Fruit fly (Drosophila melanogaster) whole organism, embryonic: ENCODE measurements around the gene ND-39.
A peak's percentile ranks its signal among the peaks of the same experiment; 100 is the strongest.

Source experiments
- CG11247 ChIP-seq: fragments of 200-800 bp; sonication (Bioruptor generic); IDR thresholded peaks from 2 replicates; pipeline ENCODE4 v1.3.6; 2022; ENCODE audit warnings: missing biosample characterization, missing genetic modification characterization
- CG11398 ChIP-seq: fragments of 200-800 bp; sonication (Bioruptor generic); optimal IDR thresholded peaks from 2 replicates; lab custom pipeline; 2016; ENCODE audit warnings: missing biosample characterization, missing genetic modification characterization
- CG11723 ChIP-seq: fragments of 200-800 bp; sonication (Bioruptor generic); optimal IDR thresholded peaks from 2 replicates; lab custom pipeline; 2017; ENCODE audit warnings: missing biosample characterization, mild to moderate bottlenecking, missing genetic modification characterization
- CG12219 ChIP-seq: fragments of 200-800 bp; sonication (Bioruptor generic); optimal IDR thresholded peaks from 3 replicates; lab custom pipeline; 2018; ENCODE audit warnings: missing biosample characterization, mild to moderate bottlenecking, missing genetic modification characterization
- CG13287 ChIP-seq: fragments of 200-800 bp; sonication (Bioruptor generic); IDR thresholded peaks from 2 replicates; pipeline ENCODE4 v1.3.6; 2022; ENCODE audit warnings: missing biosample characterization, missing genetic modification characterization; ENCODE audit not compliant: partially characterized antibody
- CG1647 ChIP-seq: fragments of 200-800 bp; sonication (Bioruptor generic); optimal IDR thresholded peaks from 3 replicates; lab custom pipeline; 2016; ENCODE audit warnings: missing biosample characterization, missing genetic modification characterization
- CG1832 ChIP-seq: fragments of 200-800 bp; sonication (Bioruptor generic); optimal IDR thresholded peaks from 2 replicates; lab custom pipeline; 2017; ENCODE audit warnings: missing biosample characterization, mild to moderate bottlenecking, missing genetic modification characterization, inconsistent platforms
- CG2678 ChIP-seq: fragments of 200-800 bp; sonication (Bioruptor generic); optimal IDR thresholded peaks from 3 replicates; lab custom pipeline; 2019; ENCODE audit warnings: missing biosample characterization, mild to moderate bottlenecking, missing genetic modification characterization, moderate library complexity
- CG2712 ChIP-seq: fragments of 200-800 bp; optimal IDR thresholded peaks from 3 replicates; lab custom pipeline; 2019; ENCODE audit warnings: missing biosample characterization, mild to moderate bottlenecking, missing genetic modification characterization, moderate library complexity
- CG42726 ChIP-seq: fragments of 200-800 bp; sonication (Bioruptor generic); IDR thresholded peaks from 2 replicates; pipeline ENCODE4 v1.3.6; 2022; ENCODE audit warnings: missing biosample characterization, missing genetic modification characterization; ENCODE audit not compliant: partially characterized antibody
- CG4360 ChIP-seq: fragments of 200-800 bp; sonication (Bioruptor generic); IDR thresholded peaks from 2 replicates; pipeline ENCODE4 v1.3.6; 2022; ENCODE audit warnings: missing biosample characterization, missing genetic modification characterization
- CG4820 ChIP-seq: fragments of 200-800 bp; sonication (Bioruptor generic); optimal IDR thresholded peaks from 3 replicates; lab custom pipeline; 2016; ENCODE audit warnings: missing biosample characterization, missing genetic modification characterization
- CG6683 ChIP-seq: fragments of 200-800 bp; sonication (Bioruptor generic); optimal IDR thresholded peaks from 2 replicates; lab custom pipeline; 2017; ENCODE audit warnings: missing biosample characterization, mild to moderate bottlenecking, missing genetic modification characterization, missing genetic modification reagents
- CG7745 ChIP-seq: fragments of 200-800 bp; sonication (Bioruptor generic); optimal IDR thresholded peaks from 2 replicates; lab custom pipeline; 2018; ENCODE audit warnings: missing biosample characterization, mild to moderate bottlenecking, missing genetic modification characterization, moderate library complexity
- CG7786 ChIP-seq: fragments of 200-800 bp; sonication (Bioruptor generic); optimal IDR thresholded peaks from 2 replicates; lab custom pipeline; 2016; ENCODE audit warnings: missing biosample characterization, missing genetic modification characterization
- CG9215 ChIP-seq: fragments of 200-800 bp; sonication (Bioruptor generic); IDR thresholded peaks from 2 replicates; pipeline ENCODE4 v1.3.6; 2022; ENCODE audit warnings: missing biosample characterization, missing genetic modification characterization
- CG9932 ChIP-seq: fragments of 200-800 bp; sonication (Bioruptor generic); IDR thresholded peaks from 2 replicates; pipeline ENCODE4 v1.3.6; 2022; ENCODE audit warnings: missing biosample characterization, missing genetic modification characterization
- Doc2 ChIP-seq: fragments of 200-800 bp; sonication (Bioruptor generic); IDR thresholded peaks from 2 replicates; pipeline ENCODE4 v1.3.6; 2022; ENCODE audit warnings: missing biosample characterization, missing genetic modification characterization
- H15 ChIP-seq: fragments of 200-800 bp; sonication (Bioruptor generic); IDR thresholded peaks from 3 replicates; pipeline ENCODE4 v1.3.6; 2022; ENCODE audit warnings: missing biosample characterization, missing genetic modification characterization
- Hmx ChIP-seq: fragments of 200-800 bp; sonication (Bioruptor generic); optimal IDR thresholded peaks from 2 replicates; lab custom pipeline; 2016; ENCODE audit warnings: missing biosample characterization, missing genetic modification characterization
- Jarid2 ChIP-seq: fragments of 200-800 bp; sonication (Bioruptor generic); optimal IDR thresholded peaks from 3 replicates; lab custom pipeline; 2017; ENCODE audit warnings: mild to moderate bottlenecking, missing biosample characterization, missing genetic modification reagents, missing genetic modification characterization
- MTF-1 ChIP-seq: fragments of 200-800 bp; sonication (Bioruptor generic); optimal IDR thresholded peaks from 2 replicates; lab custom pipeline; 2018; ENCODE audit warnings: missing biosample characterization, mild to moderate bottlenecking, missing genetic modification characterization, borderline replicate concordance
- Meics ChIP-seq: fragments of 200-800 bp; sonication (Bioruptor generic); optimal IDR thresholded peaks from 2 replicates; lab custom pipeline; 2017; ENCODE audit warnings: missing biosample characterization, mild to moderate bottlenecking, missing genetic modification characterization
- Mrtf ChIP-seq: fragments of 200-800 bp; sonication (Bioruptor generic); IDR thresholded peaks from 3 replicates; pipeline ENCODE4 v1.3.6; 2022; ENCODE audit warnings: missing biosample characterization, missing genetic modification characterization
- Nf-YB ChIP-seq: fragments of 200-800 bp; sonication (Bioruptor generic); optimal IDR thresholded peaks from 3 replicates; lab custom pipeline; 2019; ENCODE audit warnings: missing biosample characterization, mild to moderate bottlenecking, missing genetic modification characterization, moderate library complexity
- Oli ChIP-seq: fragments of 200-800 bp; sonication (Bioruptor generic); optimal IDR thresholded peaks from 2 replicates; lab custom pipeline; 2018; ENCODE audit warnings: missing biosample characterization, mild to moderate bottlenecking, missing genetic modification characterization, moderate library complexity
- Opbp ChIP-seq: fragments of 200-800 bp; sonication (Bioruptor generic); IDR thresholded peaks from 3 replicates; pipeline ENCODE4 v1.3.6; 2022; ENCODE audit warnings: missing biosample characterization, missing genetic modification characterization; ENCODE audit not compliant: partially characterized antibody
- PHDP ChIP-seq: fragments of 200-800 bp; sonication (Bioruptor generic); optimal IDR thresholded peaks from 3 replicates; lab custom pipeline; 2018; ENCODE audit warnings: missing biosample characterization, mild to moderate bottlenecking, missing genetic modification characterization, moderate library complexity
- Spps ChIP-seq: fragments of 200-800 bp; sonication (Bioruptor generic); optimal IDR thresholded peaks from 2 replicates; lab custom pipeline; 2018; ENCODE audit warnings: missing biosample characterization, mild to moderate bottlenecking, missing genetic modification characterization
- Xbp1 ChIP-seq: fragments of 200-800 bp; sonication (Bioruptor generic); optimal IDR thresholded peaks from 3 replicates; lab custom pipeline; 2016; ENCODE audit warnings: missing biosample characterization, mild to moderate bottlenecking, missing genetic modification characterization
- cad ChIP-seq: fragments of >200 bp; optimal IDR thresholded peaks from 2 replicates; lab custom pipeline; 2017; ENCODE audit warnings: missing biosample characterization, missing genetic modification characterization
- ci ChIP-seq: fragments of 200-800 bp; sonication (Bioruptor generic); IDR thresholded peaks from 3 replicates; pipeline ENCODE4 v1.3.6; 2022; ENCODE audit warnings: missing biosample characterization, missing genetic modification characterization
- corto ChIP-seq: fragments of 200-800 bp; sonication (Bioruptor generic); optimal IDR thresholded peaks from 2 replicates; lab custom pipeline; 2016; ENCODE audit warnings: missing biosample characterization, mild to moderate bottlenecking, missing genetic modification characterization, moderate library complexity
- crc ChIP-seq: fragments of 200-800 bp; sonication (Bioruptor generic); optimal IDR thresholded peaks from 2 replicates; lab custom pipeline; 2016; ENCODE audit warnings: missing biosample characterization, missing genetic modification characterization
- croc ChIP-seq: fragments of 200-800 bp; sonication (Bioruptor generic); conservative IDR thresholded peaks from 3 replicates; pipeline ENCODE4 v1.3.6; 2022; ENCODE audit warnings: missing biosample characterization, missing genetic modification characterization
- cwo ChIP-seq: fragments of 200-800 bp; sonication (Bioruptor generic); optimal IDR thresholded peaks from 3 replicates; lab custom pipeline; 2017; ENCODE audit warnings: missing biosample characterization, missing genetic modification characterization, mild to moderate bottlenecking, moderate library complexity, missing genetic modification reagents
- ems ChIP-seq: fragments of 200-800 bp; sonication (Bioruptor generic); optimal IDR thresholded peaks from 3 replicates; lab custom pipeline; 2016; ENCODE audit warnings: missing biosample characterization, missing genetic modification characterization
- exex ChIP-seq: fragments of 200-800 bp; sonication (Bioruptor generic); optimal IDR thresholded peaks from 4 replicates; lab custom pipeline; 2018; ENCODE audit warnings: missing biosample characterization, mild to moderate bottlenecking, missing genetic modification characterization, moderate library complexity
- eyg ChIP-seq: fragments of 200-800 bp; sonication (Bioruptor generic); optimal IDR thresholded peaks from 3 replicates; lab custom pipeline; 2016; ENCODE audit warnings: missing biosample characterization, missing genetic modification characterization
- gfzf ChIP-seq: fragments of 200-800 bp; sonication (Bioruptor generic); optimal IDR thresholded peaks from 2 replicates; lab custom pipeline; 2016; ENCODE audit warnings: missing biosample characterization, mild to moderate bottlenecking, missing genetic modification characterization, moderate library complexity
- grau ChIP-seq: fragments of 200-800 bp; optimal IDR thresholded peaks from 3 replicates; lab custom pipeline; 2019; ENCODE audit warnings: missing biosample characterization, mild to moderate bottlenecking, missing genetic modification characterization, moderate library complexity
- kah ChIP-seq: fragments of 200-800 bp; sonication (Bioruptor generic); optimal IDR thresholded peaks from 2 replicates; lab custom pipeline; 2018; ENCODE audit warnings: missing biosample characterization, mild to moderate bottlenecking, missing genetic modification characterization
- lov ChIP-seq, 2 experiments: fragments of 200-800 bp in 1 of 2; fragments of >200 bp in 1 of 2; sonication (Bioruptor generic) in 1 of 2; IDR thresholded peaks in 1 of 2; optimal IDR thresholded peaks in 1 of 2; 2 replicates in 1 of 2; 3 replicates in 1 of 2; pipeline versions ENCODE4 v1.3.6 to Lab custom; 2017 to 2022; ENCODE audit warnings: missing biosample characterization in 1 of 2, missing genetic modification characterization in 1 of 2
- run ChIP-seq: fragments of 200-800 bp; sonication (Bioruptor generic); optimal IDR thresholded peaks from 3 replicates; lab custom pipeline; 2018; ENCODE audit warnings: missing biosample characterization, mild to moderate bottlenecking, missing genetic modification characterization
- sna ChIP-seq: fragments of 200-800 bp; sonication (Bioruptor generic); IDR thresholded peaks from 2 replicates; pipeline ENCODE4 v1.3.6; 2022; ENCODE audit warnings: missing biosample characterization, missing genetic modification characterization; ENCODE audit not compliant: partially characterized antibody
- twi ChIP-seq: fragments of 200-800 bp; optimal IDR thresholded peaks from 2 replicates; lab custom pipeline; 2019; ENCODE audit warnings: missing biosample characterization, mild to moderate bottlenecking, missing genetic modification characterization, moderate library complexity
- wdn ChIP-seq: fragments of 200-800 bp; sonication (Bioruptor generic); IDR thresholded peaks from 2 replicates; pipeline ENCODE4 v1.3.6; 2022; ENCODE audit warnings: missing biosample characterization, missing genetic modification characterization
- wor ChIP-seq: fragments of 200-800 bp; sonication (Bioruptor generic); IDR thresholded peaks from 2 replicates; pipeline ENCODE4 v1.3.6; 2022; ENCODE audit warnings: missing biosample characterization, missing genetic modification characterization

Gene ND-39

DNA sequence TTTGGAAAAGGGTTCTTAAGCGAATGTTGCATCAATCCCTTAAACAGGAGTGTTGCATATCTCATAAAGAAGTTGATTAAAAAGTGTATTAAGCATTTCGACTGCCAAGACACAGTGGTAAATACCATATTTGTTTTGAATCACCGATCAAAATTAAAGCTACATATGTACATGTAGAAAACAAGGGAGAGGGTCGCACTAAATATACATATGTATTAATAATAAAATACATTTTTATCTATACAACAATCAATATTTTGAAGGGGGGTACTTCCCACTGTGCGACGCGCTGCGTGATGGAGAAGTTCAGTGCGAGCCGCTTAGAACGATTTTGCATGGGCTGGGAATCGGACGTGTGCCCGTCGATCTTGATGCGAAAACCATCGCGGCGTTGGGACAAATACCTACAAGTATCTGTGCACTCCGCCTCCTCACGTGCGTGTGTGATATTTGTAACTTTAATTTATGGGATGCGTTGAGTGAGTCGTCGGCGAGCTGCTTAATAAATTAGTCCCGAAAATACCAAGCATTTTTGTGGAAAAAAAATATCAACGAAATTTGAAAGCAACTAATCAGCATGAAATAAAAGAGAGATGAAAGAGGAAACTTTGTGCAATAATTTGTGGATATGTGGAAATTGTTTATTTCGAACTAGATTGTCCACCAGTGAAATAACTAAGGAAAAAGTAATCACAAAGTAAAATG is 46.9 kb upstream of the ND-39 start (continued):
- TF ChIP-seq sna (GFP tag; lab: Robert Waterston, UW) (no peak), CG4820 (GFP tag; lab: Kevin White, UChicago) (peak; percentile 80), Opbp (GFP tag; lab: Robert Waterston, UW) (no peak), gfzf (GFP tag; lab: Kevin White, UChicago) (no peak), cwo (GFP tag; lab: Kevin White, UChicago) (peak; percentile 84), CG11723 (peak; percentile 54), CG12219 (peak; percentile 83), ci (GFP tag; lab: Robert Waterston, UW) (peak; percentile 95), CG7745 (tag; lab: Kevin White, UChicago) (no peak), Oli (tag; lab: Kevin White, UChicago) (peak; percentile 86), CG6683 (peak; percentile 68), MTF-1 (GFP tag; lab: Kevin White, UChicago) (peak; percentile 75), CG11247 (GFP tag; lab: Robert Waterston, UW) (peak; percentile 85), CG1647 (GFP tag; lab: Kevin White, UChicago) (no peak), cad (GFP tag; lab: Kevin White, UChicago) (no peak), Mrtf (GFP tag; lab: Robert Waterston, UW) (peak; percentile 84), lov (optimal IDR thresholded peaks at IDR 0.05; lab: Kevin White, UChicago) (no peak), lov (GFP tag; IDR thresholded peaks at IDR 0.05; lab: Robert Waterston, UW) (peak; percentile 89), Nf-YB (GFP tag; lab: Kevin White, UChicago) (peak; percentile 57), Doc2 (GFP tag; lab: Robert Waterston, UW) (peak; percentile 78; the same call in 1 of the 2 replicates), wdn (peak; percentile 81), grau (tag; lab: Kevin White, UChicago) (peak; percentile 83), croc (GFP tag; lab: Robert Waterston, UW) (peak; percentile 75), twi (tag; lab: Kevin White, UChicago) (peak; percentile 51), CG4360 (GFP tag; lab: Robert Waterston, UW) (peak; percentile 52), wor (GFP tag; lab: Robert Waterston, UW) (peak; percentile 81), run (tag; lab: Kevin White, UChicago) (peak; percentile 77), CG9932 (GFP tag; lab: Robert Waterston, UW) (peak; percentile 82), crc (no peak), Spps (tag; lab: Kevin White, UChicago) (peak; percentile 66), H15 (GFP tag; lab: Robert Waterston, UW) (peak; percentile 93), Xbp1 (GFP tag; lab: Kevin White, UChicago) (peak; percentile 79), CG2678 (tag; lab: Kevin White, UChicago) (peak; percentile 89), CG1832 (GFP tag; lab: Kevin White, UChicago) (no peak), CG11398 (GFP tag; lab: Kevin White, UChicago) (no peak), exex (tag; lab: Kevin White, UChicago) (peak; percentile 17), Meics (GFP tag; lab: Kevin White, UChicago) (peak; percentile 86), Jarid2 (GFP tag; lab: Kevin White, UChicago) (peak; percentile 65), CG2712 (tag; lab: Kevin White, UChicago) (peak; percentile 91), CG42726 (no peak), CG13287 (peak; percentile 35; the same call in 1 of the 2 replicates), corto (GFP tag; lab: Kevin White, UChicago) (peak; percentile 74), CG7786 (GFP tag; lab: Kevin White, UChicago) (no peak), ems (GFP tag; lab: Kevin White, UChicago) (peak; percentile 56), PHDP (peak; percentile 84), Hmx (no peak), kah (GFP tag; lab: Kevin White, UChicago) (peak; percentile 58), eyg (GFP tag; lab: Kevin White, UChicago) (peak; percentile 49), CG9215 (peak; percentile 76)
